Worm (Caenorhabditis elegans): ENCODE results near the gene T21C9.6.

The T21C9.6 gene

DNA sequence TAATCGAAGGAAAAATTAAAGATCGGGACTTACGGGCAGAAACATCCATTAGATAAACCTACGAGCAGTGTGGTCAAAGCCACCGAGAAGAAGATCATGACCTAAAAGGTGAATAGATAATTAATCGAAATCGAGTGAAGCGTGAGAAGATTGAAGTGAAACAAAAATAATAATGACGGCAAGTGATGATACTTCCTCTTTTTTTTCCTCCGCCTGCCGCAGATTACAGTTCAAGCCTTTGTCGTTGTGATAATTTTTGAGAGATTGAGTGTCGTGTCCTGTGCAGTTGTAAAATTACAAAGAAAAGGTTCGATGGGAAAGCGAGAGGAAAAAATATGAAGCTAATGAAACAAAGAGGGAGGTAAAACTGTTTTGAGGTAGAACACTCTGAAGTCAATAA is 10.8 kb downstream of the T21C9.6 start, which contains the start of gene T21C9.9:
T21C9.9 (minus strand) TSS at position 101 of the 400 bp plus-strand sequence.
- TF ChIP-seq nhr-10 (tag; optimal IDR thresholded peaks at IDR 0.05) (no peak), saeg-2 (GFP tag; IDR thresholded peaks at IDR 0.05) (no peak), nhr-11 (tag; optimal IDR thresholded peaks at IDR 0.05) (no peak), F49E8.2 (tag; optimal IDR thresholded peaks at IDR 0.05; ENCODE audit: borderline replicate concordance) (no peak), dmd-6 (GFP tag; IDR thresholded peaks at IDR 0.05) (no peak), tra-1 (GFP tag; IDR thresholded peaks at IDR 0.05) (no peak), unc-62 (GFP tag; optimal IDR thresholded peaks at IDR 0.05 in 1 of 2) (no peak), unc-62 (tag; optimal IDR thresholded peaks at IDR 0.05) (no peak), lin-29 (GFP tag; IDR thresholded peaks at IDR 0.05) (no peak), lin-38 (GFP tag; IDR thresholded peaks at IDR 0.05) (no peak), ceh-44 (GFP tag; IDR thresholded peaks at IDR 0.05) (no peak), zip-11 (GFP tag; IDR thresholded peaks at IDR 0.05) (no peak), ces-1 (GFP tag; optimal IDR thresholded peaks at IDR 0.05) (no peak), daf-16 (GFP tag; optimal IDR thresholded peaks at IDR 0.05) (no peak), daf-16 (tag; optimal IDR thresholded peaks at IDR 0.05) (no peak)

DNA sequence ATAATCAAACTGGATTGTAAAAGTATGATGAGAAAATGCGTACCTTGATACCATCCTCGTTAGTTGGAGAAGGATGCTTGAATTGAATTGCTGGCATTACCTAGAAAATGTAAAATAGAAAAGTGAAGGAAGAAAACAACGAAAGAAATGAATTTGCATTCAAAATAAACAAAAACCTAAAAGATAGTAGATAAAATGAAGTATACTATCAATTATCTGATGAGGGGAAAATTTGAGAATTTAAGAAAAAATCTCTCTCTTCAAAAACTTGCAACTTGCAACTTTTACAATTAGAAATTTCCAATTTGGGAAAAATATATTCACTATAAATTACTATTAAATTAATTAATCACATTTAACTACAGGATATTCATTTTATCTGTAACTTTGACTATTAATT is 13.1 kb downstream of the T21C9.6 start, which contains the start of gene T21C9.11:
T21C9.11 (minus strand) TSS at position 101 of the 400 bp plus-strand sequence.
- TF ChIP-seq mes-2 (tag; optimal IDR thresholded peaks at IDR 0.05; ENCODE audit: poor library complexity, severe bottlenecking) (no peak), zip-2 (tag; optimal IDR thresholded peaks at IDR 0.05) (no peak), F37D6.2 (tag; optimal IDR thresholded peaks at IDR 0.05) (no peak), T26A8.4 (GFP tag; IDR thresholded peaks at IDR 0.05) (no peak), nhr-76 (tag; optimal IDR thresholded peaks at IDR 0.05) (no peak), nhr-102 (tag; optimal IDR thresholded peaks at IDR 0.05) (no peak), nhr-6 (tag; optimal IDR thresholded peaks at IDR 0.05) (no peak), lin-1 (GFP tag; IDR thresholded peaks at IDR 0.05) (no peak), Y105C5A.15 (GFP tag; IDR thresholded peaks at IDR 0.05) (no peak), nhr-77 (tag; optimal IDR thresholded peaks at IDR 0.05) (no peak), madf-9 (GFP tag; conservative IDR thresholded peaks at IDR 0.05) (no peak), lsy-2 (tag; optimal IDR thresholded peaks at IDR 0.05) (no peak)

DNA sequence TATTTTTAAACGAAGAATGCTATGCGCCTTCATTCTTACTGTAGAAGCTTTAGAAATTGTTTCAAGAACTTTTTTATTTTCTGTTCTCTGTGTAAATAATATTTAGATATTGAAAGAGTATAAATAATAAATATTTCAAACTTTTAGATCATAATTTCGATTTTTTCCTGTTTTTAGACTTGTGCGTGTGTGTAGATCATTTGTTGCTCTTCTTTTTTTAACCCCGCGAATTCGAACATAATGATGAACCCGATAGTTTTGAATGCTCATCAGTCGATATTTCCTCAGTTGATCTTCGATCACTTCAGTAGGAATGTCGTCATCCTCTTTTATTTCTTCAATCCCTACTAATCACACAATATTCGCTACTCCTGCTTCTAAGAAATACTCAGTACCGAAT is 15.5 kb downstream of the T21C9.6 start, which contains the start of gene T21C9.13:
T21C9.13 (plus strand) TSS at position 33 of the 400 bp plus-strand sequence.
- TF ChIP-seq ZK546.5 (tag; optimal IDR thresholded peaks at IDR 0.05) (no peak), mxl-3 (GFP tag; optimal IDR thresholded peaks at IDR 0.05) (no peak), hif-1 (tag; optimal IDR thresholded peaks at IDR 0.05) (no peak)

DNA sequence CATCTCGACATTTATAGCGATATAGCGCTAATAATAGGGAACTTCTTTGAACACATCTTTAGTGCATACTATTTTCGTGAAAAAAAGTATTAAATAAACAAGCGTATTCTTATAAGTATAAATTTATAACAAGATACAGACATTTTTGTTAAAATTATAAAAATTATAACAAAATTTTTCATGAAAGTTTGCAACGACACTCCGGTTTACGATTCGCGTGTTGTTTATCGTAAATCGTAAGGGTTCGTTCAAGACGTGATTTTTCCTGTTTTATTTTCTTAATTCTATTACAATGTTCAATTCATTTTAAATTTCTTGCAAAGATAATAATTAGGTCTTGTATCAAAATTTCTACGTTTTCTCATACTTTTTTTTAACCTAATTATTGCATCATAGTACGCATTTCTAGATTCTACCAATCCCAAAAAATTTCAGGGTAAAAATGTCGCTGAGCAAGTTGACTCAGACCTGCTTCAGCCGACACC is 17.0 kb downstream of the T21C9.6 start, which contains the start of gene scpl-4:
scpl-4 (plus strand) TSS at position 435 of the 485 bp plus-strand sequence.
- TF ChIP-seq R02D3.7 (tag; optimal IDR thresholded peaks at IDR 0.05) (peak; percentile 21), T20F7.1 (GFP tag; optimal IDR thresholded peaks at IDR 0.05) (peak; percentile 88), skn-1 (tag; optimal IDR thresholded peaks at IDR 0.05) (no peak)

- TF ChIP-seq attf-4 (tag; optimal IDR thresholded peaks at IDR 0.05) (no peak), dmd-6 (GFP tag; IDR thresholded peaks at IDR 0.05) (no peak), lin-29 (GFP tag; IDR thresholded peaks at IDR 0.05) (no peak), rbr-2 (tag; optimal IDR thresholded peaks at IDR 0.05) (no peak), Y48G9A.11 (GFP tag; IDR thresholded peaks at IDR 0.05) (no peak), daf-8 (GFP tag; IDR thresholded peaks at IDR 0.05) (no peak), madf-9 (GFP tag; conservative IDR thresholded peaks at IDR 0.05) (no peak), ctbp-1 (GFP tag; IDR thresholded peaks at IDR 0.05) (no peak), dve-1 (tag; optimal IDR thresholded peaks at IDR 0.05; ENCODE audit: insufficient read depth) (no peak), aha-1 (tag) (peak; percentile 96), unc-62 (GFP tag; optimal IDR thresholded peaks at IDR 0.05 in 1 of 2) (no peak), unc-62 (tag; optimal IDR thresholded peaks at IDR 0.05) (no peak), daf-16 (GFP tag; optimal IDR thresholded peaks at IDR 0.05) (no peak), daf-16 (tag; optimal IDR thresholded peaks at IDR 0.05) (peak; percentile 4), dpl-1 (GFP tag; optimal IDR thresholded peaks at IDR 0.05) (no peak), hlh-11 (tag; optimal IDR thresholded peaks at IDR 0.05) (no peak)
Observed at ce11 chrV:10602051-10602937, 20.6 kb downstream of the T21C9.6 start, which contains the start of gene H27A22.1. TSS of gene H27A22.1 (plus strand) at chrV:10602555.

Measured in whole organism, L4 larva.